Fruit fly (Drosophila melanogaster): Measurements from ENCODE around the gene CG4271.

DNA sequence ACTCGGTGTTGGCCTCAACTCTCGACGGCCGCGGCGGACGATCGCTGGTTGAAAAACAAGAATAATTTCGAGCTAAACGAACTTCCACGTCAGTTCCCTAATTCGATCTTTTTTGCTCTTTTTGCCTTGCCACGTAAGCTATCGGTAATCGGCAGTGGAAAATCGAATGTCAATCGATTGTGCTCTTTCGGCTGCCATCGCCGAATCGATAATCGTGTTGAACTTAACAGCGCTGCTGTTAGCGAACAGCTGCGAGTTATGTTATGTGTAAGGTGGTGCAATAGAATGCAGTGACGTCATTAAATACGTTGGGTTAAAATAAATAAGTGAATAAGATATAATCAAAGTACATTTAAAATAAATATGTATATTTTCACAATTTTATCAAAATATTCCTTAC lies 48.2 kb upstream of the CG4271 start, which contains the start of gene Sec24CD:
- TF ChIP-seq pan (optimal IDR thresholded peaks at IDR 0.05) (no peak), CG8478 (optimal IDR thresholded peaks at IDR 0.05) (no peak)
